Worm (Caenorhabditis elegans): ENCODE measurements around the gene str-45.

The str-45 gene

ce11 chrV:15136772-15137171 lies 22.0 kb upstream of the str-45 start, which contains the start of gene aipl-1 (continued):
- TF ChIP-seq F57A8.1 (GFP tag; optimal IDR thresholded peaks at IDR 0.05) (no peak), egl-18 (GFP tag; IDR thresholded peaks at IDR 0.05) (no peak), die-1 (tag; optimal IDR thresholded peaks at IDR 0.05) (no peak), hrde-1 (tag; optimal IDR thresholded peaks at IDR 0.05; ENCODE audit: borderline replicate concordance) (no peak), hmg-20 (GFP tag; IDR thresholded peaks at IDR 0.05) (no peak), sea-2 (GFP tag; IDR thresholded peaks at IDR 0.05) (no peak), pha-4 (tag; optimal IDR thresholded peaks at IDR 0.05) (no peak), madf-10 (tag; optimal IDR thresholded peaks at IDR 0.05) (peak; percentile 8), ztf-22 (GFP tag; optimal IDR thresholded peaks at IDR 0.05) (no peak), let-607 (tag; optimal IDR thresholded peaks at IDR 0.05) (no peak), snpc-4 (GFP tag; optimal IDR thresholded peaks at IDR 0.05) (no peak), snpc-4 (tag; optimal IDR thresholded peaks at IDR 0.05) (peak in 3 of 4 experiments; percentile 5 to 66 (median 53)), attf-5 (GFP tag; optimal IDR thresholded peaks at IDR 0.05) (peak; percentile 73), Y67H2A.10 (GFP tag; conservative IDR thresholded peaks at IDR 0.05) (0 out of 2 replicates have a peak, but pooled peaks have one; percentile 15), lin-26 (GFP tag; IDR thresholded peaks at IDR 0.05) (no peak), C06A6.2 (GFP tag; conservative IDR thresholded peaks at IDR 0.05) (no peak), C17E4.6 (GFP tag; IDR thresholded peaks at IDR 0.05) (no peak), madf-6 (GFP tag; IDR thresholded peaks at IDR 0.05) (peak; percentile 40; the same call in 1 of the 2 replicates), lin-35 (GFP tag; optimal IDR thresholded peaks at IDR 0.05) (peak in 1 of 3 experiments; percentile 53), ekl-4 (GFP tag; IDR thresholded peaks at IDR 0.05) (no peak), bed-2 (GFP tag; IDR thresholded peaks at IDR 0.05) (no peak), akir-1 (GFP tag; optimal IDR thresholded peaks at IDR 0.05) (no peak), lin-54 (GFP tag; optimal IDR thresholded peaks at IDR 0.05) (peak; percentile 62), B0035.1 (tag; optimal IDR thresholded peaks at IDR 0.05) (no peak), ZK185.1 (tag; optimal IDR thresholded peaks at IDR 0.05; ENCODE audit: poor library complexity, severe bottlenecking) (peak; percentile 6), fkh-3 (tag; optimal IDR thresholded peaks at IDR 0.05) (no peak), nhr-120 (GFP tag; IDR thresholded peaks at IDR 0.05) (no peak), athp-1 (tag; optimal IDR thresholded peaks at IDR 0.05) (no peak), attf-3 (GFP tag; conservative IDR thresholded peaks at IDR 0.05) (no peak), K12H6.12 (tag; optimal IDR thresholded peaks at IDR 0.05) (no peak), F33H1.4 (GFP tag; IDR thresholded peaks at IDR 0.05) (0 out of 2 replicates have a peak, but pooled peaks have one; percentile 31), ama-1 (optimal IDR thresholded peaks at IDR 0.05) (no peak), ama-1 (GFP tag; optimal IDR thresholded peaks at IDR 0.05) (no peak), lag-1 (GFP tag; IDR thresholded peaks at IDR 0.05) (no peak), cebp-2 (GFP tag; IDR thresholded peaks at IDR 0.05) (no peak), Y56A3A.18 (GFP tag; IDR thresholded peaks at IDR 0.05) (no peak), egl-44 (GFP tag; IDR thresholded peaks at IDR 0.05) (no peak), F57C9.4 (tag; optimal IDR thresholded peaks at IDR 0.05) (no peak), attf-6 (GFP tag; IDR thresholded peaks at IDR 0.05) (no peak), nhr-179 (tag; optimal IDR thresholded peaks at IDR 0.05) (no peak), T07F8.4 (tag; optimal IDR thresholded peaks at IDR 0.05) (no peak), nhr-80 (tag; optimal IDR thresholded peaks at IDR 0.05) (peak; percentile 2), F49E8.2 (tag; optimal IDR thresholded peaks at IDR 0.05; ENCODE audit: insufficient read depth) (peak; percentile 77), zim-3 (tag; optimal IDR thresholded peaks at IDR 0.05) (no peak), aptf-2 (GFP tag; conservative IDR thresholded peaks at IDR 0.05) (0 out of 2 replicates have a peak, but pooled peaks have one; percentile 28), sdz-38 (tag; optimal IDR thresholded peaks at IDR 0.05) (no peak), cebp-1 (GFP tag; IDR thresholded peaks at IDR 0.05) (0 out of 2 replicates have a peak, but pooled peaks have one; percentile 36), cebp-1 (tag; optimal IDR thresholded peaks at IDR 0.05) (no peak), Y95B8A.8 (GFP tag; IDR thresholded peaks at IDR 0.05) (0 out of 2 replicates have a peak, but pooled peaks have one; percentile 31)

Measured in whole organism, young adult.